Worm (Caenorhabditis elegans) whole organism, L4/young adult: Measurements from ENCODE around the gene C25F6.1.

Experiments
- dao-5 ChIP-seq: sonication (generic microtip); optimal IDR thresholded peaks from 2 replicates; lab custom pipeline; 2016; ENCODE audit warnings: missing genotype, missing genetic modification characterization, moderate library complexity, missing compliant biosample characterization
- him-1 ChIP-seq: sonication (generic microtip); optimal IDR thresholded peaks from 2 replicates; lab custom pipeline; 2016; ENCODE audit warnings: missing genotype, missing genetic modification reagents, missing genetic modification characterization, missing compliant biosample characterization

DNA sequence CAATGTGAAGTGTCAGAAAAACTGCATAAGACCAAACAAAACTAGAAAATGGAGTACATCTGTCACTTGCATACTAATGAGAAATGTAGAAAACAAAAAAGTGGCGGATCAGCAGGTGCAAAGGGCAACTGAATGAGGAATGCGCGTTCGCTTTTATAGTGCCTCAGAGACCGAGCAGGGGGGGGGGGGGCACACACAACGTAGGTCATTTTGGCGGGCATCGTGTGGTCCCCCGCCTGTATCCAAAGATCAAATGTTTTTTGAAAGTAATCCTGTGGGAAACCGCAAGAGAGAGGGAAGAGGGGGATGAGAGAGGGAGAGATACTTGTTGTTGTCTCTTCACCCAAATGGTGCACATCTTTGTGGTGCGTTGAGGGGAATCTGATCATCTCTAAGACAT lies 32.1 kb downstream of the C25F6.1 start:
- TF ChIP-seq him-1 (tag; lab: Kevin White, UChicago) (no peak), dao-5 (no peak)
